Fruit fly (Drosophila melanogaster) whole organism, wandering third instar larva: ENCODE data around the gene CG32638.

ENCODE experiments used
- GATAd ChIP-seq: sonication (Bioruptor generic); optimal IDR thresholded peaks from 2 replicates; lab custom pipeline; 2016; ENCODE audit warnings: missing biosample characterization, missing genetic modification characterization
- Myc ChIP-seq: fragments of >200 bp; optimal IDR thresholded peaks from 2 replicates; lab custom pipeline; 2017
- usp ChIP-seq: fragments of >200 bp; optimal IDR thresholded peaks from 2 replicates; lab custom pipeline; 2017; ENCODE audit warnings: missing biosample characterization, missing genetic modification characterization

dm6 chrX:13087333-13087828, 41.2 kb downstream of the CG32638 start:
- TF ChIP-seq GATAd (no peak), Myc (no peak), usp (GFP tag; lab: Kevin White, UChicago) (no peak)
